Worm (Caenorhabditis elegans): ENCODE measurements around the gene lido-13.

ce11 chrII:3063984-3064383 is 9.9 kb upstream of the lido-13 start:
- TF ChIP-seq nhr-77 (tag; optimal IDR thresholded peaks at IDR 0.05) (no peak), saeg-2 (GFP tag; IDR thresholded peaks at IDR 0.05) (no peak), vab-7 (GFP tag; IDR thresholded peaks at IDR 0.05) (no peak), fos-1 (tag; optimal IDR thresholded peaks at IDR 0.05) (no peak), mes-2 (tag; optimal IDR thresholded peaks at IDR 0.05; ENCODE audit: poor library complexity, severe bottlenecking) (no peak), F49E8.2 (tag; optimal IDR thresholded peaks at IDR 0.05; ENCODE audit: borderline replicate concordance) (no peak), pqm-1 (tag; optimal IDR thresholded peaks at IDR 0.05) (no peak), mdl-1 (tag; optimal IDR thresholded peaks at IDR 0.05) (no peak), F10B5.3 (tag; optimal IDR thresholded peaks at IDR 0.05) (no peak), mep-1 (tag; optimal IDR thresholded peaks at IDR 0.05) (no peak), ama-1 (optimal IDR thresholded peaks at IDR 0.05) (no peak), daf-8 (GFP tag; IDR thresholded peaks at IDR 0.05) (no peak), unc-130 (GFP tag; optimal IDR thresholded peaks at IDR 0.05) (no peak), lin-13 (GFP tag; optimal IDR thresholded peaks at IDR 0.05) (no peak)

Data from whole organism, L4 larva.